Worm (Caenorhabditis elegans) whole organism, early embryonic: Measurements from ENCODE around the gene F53F4.7.

Experiments
- ama-1 ChIP-seq: fragments of 150-350 bp; optimal IDR thresholded peaks from 2 replicates; lab custom pipeline; 2014
- hmg-4 ChIP-seq: fragments of 200-800 bp; sonication (Bioruptor generic); optimal IDR thresholded peaks from 2 replicates; lab custom pipeline; 2018; ENCODE audit warnings: mild to moderate bottlenecking, missing genetic modification characterization, missing compliant biosample characterization
- tbx-11 ChIP-seq: fragments of 200-800 bp; sonication (Bioruptor generic); IDR thresholded peaks from 2 replicates; pipeline ENCODE4 v1.3.6; 2022; ENCODE audit warnings: missing genetic modification characterization, missing compliant biosample characterization
- tbx-37 ChIP-seq: fragments of 200-800 bp; sonication (Bioruptor generic); conservative IDR thresholded peaks from 2 replicates; pipeline ENCODE4 v1.3.6; 2022; ENCODE audit warnings: missing genetic modification reagents, missing genetic modification characterization, missing compliant biosample characterization
- tra-4 ChIP-seq: sonication (generic microtip); optimal IDR thresholded peaks from 2 replicates; lab custom pipeline; 2017; ENCODE audit warnings: missing genetic modification characterization, missing compliant biosample characterization

DNA sequence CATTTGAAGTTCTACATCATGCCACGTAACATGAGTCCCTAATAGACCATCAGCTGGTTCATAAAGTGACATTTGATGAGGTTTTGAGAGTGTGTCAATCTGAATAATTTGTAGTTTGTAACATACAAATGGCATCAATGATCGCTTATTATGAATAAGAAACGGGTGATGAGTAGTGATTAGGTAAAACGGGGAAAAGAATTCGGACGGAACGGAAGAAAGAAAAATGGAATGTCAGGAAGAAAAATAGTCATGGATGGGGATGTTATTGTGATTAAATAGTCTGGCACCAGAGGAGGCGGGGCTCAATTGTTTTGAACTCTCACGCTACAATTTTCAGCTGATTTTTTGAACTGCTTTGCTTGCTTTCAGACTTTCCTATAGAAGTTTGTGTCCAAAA lies 20.4 kb upstream of the F53F4.7 start, which contains the start of gene H37A05.2:
- no peak for TF ChIP-seq tra-4 (tag; lab: Kevin White, UChicago)
- TF ChIP-seq tbx-11, result no peak
- TF ChIP-seq tbx-37, result no peak
- no peak for TF ChIP-seq hmg-4 (GFP tag; lab: Kevin White, UChicago)
- no peak for TF ChIP-seq ama-1 (lab: Kevin White, UChicago)
